Fruit fly (Drosophila melanogaster): ENCODE measurements around the gene kay.
A peak's percentile ranks its signal among the peaks of the same experiment; 100 is the strongest.

The kay gene

dm6 chr3R:29787891-29788549 lies 22.2 kb downstream of the kay start (continued):
- TF ChIP-seq ss (GFP tag; optimal IDR thresholded peaks at IDR 0.05) (no peak), CG15336 (GFP tag; IDR thresholded peaks at IDR 0.05) (no peak), CG3032 (tag; optimal IDR thresholded peaks at IDR 0.05) (no peak), dac (GFP tag; optimal IDR thresholded peaks at IDR 0.05) (no peak), CG1621 (tag; optimal IDR thresholded peaks at IDR 0.05) (no peak), esn (GFP tag; optimal IDR thresholded peaks at IDR 0.05) (peak; percentile 43), CG6808 (GFP tag; optimal IDR thresholded peaks at IDR 0.05) (no peak), CG4318 (GFP tag; optimal IDR thresholded peaks at IDR 0.05) (no peak), Smox (GFP tag; optimal IDR thresholded peaks at IDR 0.05) (no peak), CG11294 (GFP tag; IDR thresholded peaks at IDR 0.05) (no peak), salr (GFP tag; optimal IDR thresholded peaks at IDR 0.05) (no peak), Hr4 (GFP tag; optimal IDR thresholded peaks at IDR 0.05) (no peak), Eip93F (GFP tag; optimal IDR thresholded peaks at IDR 0.05) (peak; percentile 5), dsx (GFP tag; optimal IDR thresholded peaks at IDR 0.05; ENCODE audit: poor library complexity, severe bottlenecking) (no peak), acj6 (GFP tag; optimal IDR thresholded peaks at IDR 0.05) (no peak), CG11902 (GFP tag; optimal IDR thresholded peaks at IDR 0.05) (no peak), Lpt (GFP tag; optimal IDR thresholded peaks at IDR 0.05) (no peak), CG7368 (GFP tag; optimal IDR thresholded peaks at IDR 0.05) (no peak), CG3919 (GFP tag; optimal IDR thresholded peaks at IDR 0.05) (no peak), pdm3 (GFP tag; optimal IDR thresholded peaks at IDR 0.05) (no peak), Ets21C (GFP tag; optimal IDR thresholded peaks at IDR 0.05) (no peak), CG8119 (GFP tag; IDR thresholded peaks at IDR 0.05) (no peak), fd85E (GFP tag; optimal IDR thresholded peaks at IDR 0.05) (no peak), Met (GFP tag; optimal IDR thresholded peaks at IDR 0.05) (peak; percentile 15), Gug (GFP tag; IDR thresholded peaks at IDR 0.05) (no peak), Ets96B (tag; optimal IDR thresholded peaks at IDR 0.05) (no peak), Sox15 (GFP tag; optimal IDR thresholded peaks at IDR 0.05) (no peak), CG6276 (GFP tag; optimal IDR thresholded peaks at IDR 0.05) (no peak), svp (GFP tag) (peak; percentile 77), CG31627 (GFP tag; optimal IDR thresholded peaks at IDR 0.05) (no peak), Eip78C (GFP tag) (no peak), fkh (GFP tag; optimal IDR thresholded peaks at IDR 0.05) (no peak), vri (GFP tag; optimal IDR thresholded peaks at IDR 0.05) (peak; percentile 18), cyc (GFP tag; optimal IDR thresholded peaks at IDR 0.05) (no peak)

DNA sequence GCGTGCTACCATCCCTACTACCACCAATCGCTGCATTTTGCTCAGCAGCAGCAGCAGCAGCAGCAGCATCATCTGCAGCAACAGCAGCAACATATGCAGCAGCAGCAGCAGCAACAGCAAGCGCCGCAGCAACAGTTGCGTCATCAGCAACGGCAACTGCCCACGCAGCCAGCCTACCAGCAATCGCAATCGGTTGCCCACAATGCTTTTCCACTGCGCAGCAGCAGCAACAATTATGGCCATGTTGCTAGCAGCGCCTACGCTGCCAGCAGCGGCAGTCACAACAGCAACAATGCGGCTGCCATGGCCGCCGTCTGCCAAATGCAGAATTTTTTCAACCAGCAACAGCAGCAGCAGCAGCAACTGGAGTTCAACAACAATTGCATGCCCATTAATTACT lies 24.4 kb downstream of the kay start:
- TF ChIP-seq CG11902 (GFP tag; optimal IDR thresholded peaks at IDR 0.05), result no peak
- no peak for TF ChIP-seq fd59A (GFP tag; optimal IDR thresholded peaks at IDR 0.05)
- TF ChIP-seq CG34406 (GFP tag; optimal IDR thresholded peaks at IDR 0.05), result no peak
- TF ChIP-seq eg (GFP tag; IDR thresholded peaks at IDR 0.05), result no peak
- no peak for TF ChIP-seq fkh (GFP tag; optimal IDR thresholded peaks at IDR 0.05)
- TF ChIP-seq CG8319 (GFP tag; optimal IDR thresholded peaks at IDR 0.05), result no peak
- TF ChIP-seq Met (GFP tag; optimal IDR thresholded peaks at IDR 0.05), result no peak
- no peak for TF ChIP-seq Lpt (GFP tag; optimal IDR thresholded peaks at IDR 0.05)
- TF ChIP-seq Eip93F (GFP tag; optimal IDR thresholded peaks at IDR 0.05), result no peak
- TF ChIP-seq CG6792 (GFP tag; optimal IDR thresholded peaks at IDR 0.05), result no peak
- TF ChIP-seq acj6 (GFP tag; optimal IDR thresholded peaks at IDR 0.05), result no peak
- TF ChIP-seq CG9139 (GFP tag; optimal IDR thresholded peaks at IDR 0.05), result no peak
- no peak for TF ChIP-seq CG7368 (GFP tag; optimal IDR thresholded peaks at IDR 0.05)
- TF ChIP-seq CG8632 (GFP tag; optimal IDR thresholded peaks at IDR 0.05), result no peak
- TF ChIP-seq CG11294 (GFP tag; IDR thresholded peaks at IDR 0.05), result no peak
- TF ChIP-seq dsx (GFP tag; optimal IDR thresholded peaks at IDR 0.05; ENCODE audit: poor library complexity, severe bottlenecking), result no peak
- TF ChIP-seq CG6276 (GFP tag; optimal IDR thresholded peaks at IDR 0.05), result no peak
- TF ChIP-seq vri (GFP tag; optimal IDR thresholded peaks at IDR 0.05), result no peak
- no peak for TF ChIP-seq fd85E (GFP tag; optimal IDR thresholded peaks at IDR 0.05)
- no peak for TF ChIP-seq CG32006 (GFP tag; optimal IDR thresholded peaks at IDR 0.05)

Data from whole organism, prepupa.